Fruit fly (Drosophila melanogaster) whole organism, larva: ENCODE results near the gene CG42813.
A peak's percentile ranks its signal among the peaks of the same experiment; 100 is the strongest.

Experiments used
- noc ChIP-seq: fragments of 200-800 bp; sonication (Bioruptor generic); optimal IDR thresholded peaks from 3 replicates; lab custom pipeline; 2019; ENCODE audit warnings: missing biosample characterization, mild to moderate bottlenecking, missing genetic modification characterization, moderate library complexity

CG42813 gene

dm6 chr3R:27217465-27218059, 10.8 kb downstream of the CG42813 start:
- TF ChIP-seq noc, result no peak

DNA sequence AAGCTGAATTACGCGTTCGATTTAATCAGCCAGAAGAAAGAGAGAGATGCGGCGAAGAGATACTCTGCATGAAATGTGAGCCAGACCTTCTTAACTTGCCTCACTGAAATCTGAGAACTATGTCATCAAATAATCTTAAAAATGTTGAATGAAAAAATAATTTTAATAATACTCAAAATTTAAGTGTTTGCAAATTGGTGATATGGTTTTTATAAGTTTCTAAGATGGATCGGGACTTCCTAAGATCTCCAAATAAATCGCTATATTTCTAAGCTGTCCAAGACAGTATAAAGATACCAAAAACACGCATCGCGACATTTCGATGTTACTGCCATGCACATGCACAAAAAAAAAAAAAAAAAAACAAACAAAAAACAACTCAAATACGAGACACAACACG, 13.4 kb downstream of the CG42813 start:
- TF ChIP-seq noc, result no peak

DNA sequence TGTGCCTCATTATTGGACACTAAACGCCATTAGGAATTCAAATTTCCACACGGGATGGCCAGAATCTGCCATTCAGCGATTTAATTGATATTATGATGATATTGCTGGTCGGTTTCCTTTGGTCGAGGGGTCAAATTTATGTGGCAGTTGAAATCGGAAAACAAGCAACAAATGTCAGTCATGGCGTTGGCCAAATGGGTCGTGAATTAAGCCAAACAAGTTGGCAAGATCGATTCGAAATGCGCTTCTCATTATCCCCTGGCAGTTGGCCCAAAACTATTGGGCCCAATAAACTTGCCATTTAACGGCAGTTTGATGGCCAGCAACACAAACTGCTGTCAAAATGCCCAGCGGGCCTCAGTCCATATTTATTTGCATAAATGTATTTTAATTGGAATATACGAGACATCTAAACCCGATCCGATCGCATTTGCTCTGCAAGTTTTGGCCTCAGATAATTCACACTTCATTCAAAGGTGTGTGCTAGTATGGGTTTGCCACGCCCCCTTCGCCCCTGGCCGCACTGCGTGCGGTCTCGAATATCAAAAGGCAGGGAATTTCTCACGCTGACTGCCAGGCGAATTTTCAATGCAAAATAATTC, 15.3 kb downstream of the CG42813 start:
- peak; percentile 24 for TF ChIP-seq noc

DNA sequence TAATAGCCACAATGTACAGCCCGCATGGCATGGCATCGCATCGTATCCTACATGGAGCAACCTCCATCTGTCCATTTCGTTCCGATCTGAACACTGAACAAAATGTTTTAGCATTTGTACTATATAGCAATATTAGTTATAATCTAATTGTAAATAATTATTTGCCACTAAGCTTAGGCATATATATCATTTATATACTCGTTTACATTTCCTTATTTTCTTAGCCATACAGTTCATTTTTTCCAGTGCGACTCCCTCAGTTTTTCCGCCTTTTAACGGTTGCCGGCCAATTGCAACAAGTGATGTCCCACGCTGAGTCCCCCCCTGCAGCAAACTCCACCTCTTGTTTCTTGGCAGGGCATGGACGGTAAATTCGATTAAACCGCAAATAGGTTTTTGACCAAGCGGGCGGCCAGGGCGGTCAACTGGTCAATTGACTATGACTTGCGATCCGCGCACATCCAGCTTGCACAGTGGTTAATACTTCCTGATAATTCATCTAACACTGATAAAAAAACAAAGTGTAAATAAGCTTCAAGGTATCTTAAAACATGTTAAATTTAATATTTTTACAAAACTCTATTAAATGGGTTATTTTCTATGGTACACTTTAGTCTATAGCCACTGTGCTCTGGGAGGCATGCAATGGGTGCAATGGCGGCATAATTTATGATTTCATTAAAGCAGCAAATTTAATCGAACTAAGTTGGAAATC, 18.6 kb downstream of the CG42813 start:
- TF ChIP-seq noc, result no peak

DNA sequence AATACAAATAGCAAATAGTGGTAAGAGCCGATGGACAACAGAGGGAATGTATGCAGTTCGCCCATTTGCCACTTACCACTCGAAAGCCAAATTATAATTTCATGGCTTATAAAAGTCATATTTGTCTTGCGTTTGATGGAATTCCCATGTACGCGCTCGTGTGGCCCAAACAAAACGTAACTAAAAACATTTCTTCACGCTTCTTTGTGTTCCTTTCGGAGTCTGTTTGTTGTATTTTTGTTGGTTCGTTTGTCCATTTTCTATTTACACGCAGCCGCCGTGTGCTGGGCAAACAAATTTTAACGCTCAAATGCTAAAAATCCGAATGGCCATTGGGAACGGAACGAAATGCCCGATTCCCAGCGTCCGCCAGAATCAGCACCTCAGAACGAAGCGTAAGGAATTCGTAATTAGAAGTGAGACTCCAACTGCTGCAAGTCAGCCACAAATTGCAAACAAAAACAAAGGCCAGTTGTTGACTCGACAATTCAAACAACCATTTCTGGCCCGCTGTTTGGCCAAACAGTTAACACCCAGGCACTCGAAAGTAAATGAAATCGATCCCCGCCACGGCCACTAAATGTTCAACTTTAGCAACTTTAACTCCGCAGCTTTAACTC, 19.5 kb downstream of the CG42813 start:
- TF ChIP-seq noc, result no peak

DNA sequence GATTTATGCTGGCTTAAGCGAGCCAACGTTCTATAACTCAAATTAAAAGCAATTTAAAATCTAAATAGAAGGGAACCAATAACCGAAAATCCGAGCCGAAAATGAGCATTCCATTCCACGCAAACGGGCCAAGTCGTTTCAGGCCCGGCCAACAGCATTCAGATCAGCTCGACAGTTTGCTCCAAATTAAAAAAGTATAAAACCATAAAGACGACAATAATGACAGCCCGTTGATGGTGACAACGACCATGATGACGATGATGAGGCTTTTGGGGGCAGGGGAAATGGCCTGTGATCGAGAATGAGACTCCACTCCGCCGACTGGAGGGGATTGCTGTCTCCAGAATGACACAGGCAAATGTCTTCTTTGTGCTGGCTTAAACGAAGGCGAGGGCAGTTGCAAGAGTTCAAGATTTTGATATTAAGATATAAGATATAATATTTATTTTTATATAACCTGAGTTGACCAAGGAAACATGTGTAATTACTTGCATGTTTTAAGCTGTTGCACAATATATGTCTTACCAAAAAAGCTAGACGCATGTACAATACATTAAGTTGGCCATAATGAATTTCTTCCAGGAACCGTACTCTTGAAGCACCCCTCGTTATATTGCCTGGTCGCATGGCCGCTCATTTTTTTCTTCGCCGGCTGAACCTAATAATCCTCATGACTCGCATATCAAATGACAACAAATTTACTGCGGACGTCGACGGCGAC, 23.5 kb downstream of the CG42813 start:
- peak; percentile 50 for TF ChIP-seq noc

- no peak for TF ChIP-seq noc
Measured at dm6 chr3R:27203856-27204255, 24.5 kb downstream of the CG42813 start.

DNA sequence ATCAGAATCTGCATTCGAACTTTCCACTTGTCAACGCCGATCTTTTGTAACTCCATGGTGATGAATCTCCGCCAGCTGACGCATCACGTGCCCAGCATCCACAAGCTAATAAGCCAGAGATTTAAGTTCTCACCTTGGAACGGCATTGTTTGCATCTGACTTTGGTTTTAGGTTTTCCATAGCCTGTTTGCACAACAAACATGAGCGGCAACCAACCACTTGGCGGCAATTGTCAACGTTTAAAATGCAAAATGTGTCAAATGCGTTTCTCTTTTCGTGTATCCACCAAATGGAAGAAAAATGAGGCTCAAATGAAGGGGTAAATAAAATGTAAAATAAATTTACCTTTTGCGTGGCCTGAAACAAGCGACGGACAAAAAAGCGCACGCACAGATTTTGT, 26.0 kb downstream of the CG42813 start:
- TF ChIP-seq noc, result no peak

dm6 chr3R:27201538-27202281, 26.7 kb downstream of the CG42813 start:
- TF ChIP-seq noc, result no peak

dm6 chr3R:27198883-27199780, 29.2 kb downstream of the CG42813 start:
- no peak for TF ChIP-seq noc

DNA sequence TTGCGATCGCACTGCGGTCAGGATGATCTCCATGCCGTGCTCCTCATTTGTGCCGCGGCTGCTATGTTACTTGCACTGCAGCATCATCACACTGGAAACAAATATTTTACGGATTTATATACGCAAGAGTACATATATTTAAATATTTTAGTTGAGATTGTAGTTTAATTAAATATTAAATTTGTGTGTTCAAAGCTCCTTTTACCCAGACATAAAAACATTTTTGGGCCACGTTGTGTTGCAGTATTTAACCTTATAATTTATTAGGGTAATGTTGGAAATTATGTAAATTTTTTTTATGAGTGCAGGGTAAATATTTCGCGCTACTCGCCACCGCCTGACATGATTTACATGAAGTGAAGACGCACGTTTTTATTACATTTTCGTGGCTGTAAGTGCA, 30.8 kb downstream of the CG42813 start:
- no peak for TF ChIP-seq noc

DNA sequence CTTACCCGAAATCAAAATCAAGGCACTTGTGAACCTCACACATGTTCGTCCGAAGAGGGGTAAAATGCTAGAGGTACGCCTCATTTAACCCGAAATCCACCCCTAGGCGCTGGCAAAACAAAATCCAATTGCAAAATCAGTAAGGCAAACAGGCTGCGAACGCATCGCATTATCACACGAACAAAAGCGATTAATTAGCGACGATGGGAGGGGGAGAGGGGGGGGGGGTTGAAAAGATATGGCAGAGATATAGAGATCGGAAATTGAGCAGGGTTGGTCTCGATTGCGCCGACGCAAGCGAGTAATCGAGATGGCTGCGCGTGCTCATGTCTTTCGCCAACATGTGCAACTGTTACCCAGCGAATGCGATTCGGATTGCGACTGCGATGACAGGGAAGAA, 31.5 kb downstream of the CG42813 start:
- no peak for TF ChIP-seq noc

- TF ChIP-seq noc, result no peak
Measured at dm6 chr3R:27194106-27194505, 34.3 kb downstream of the CG42813 start, which contains the start of gene Ser. Gene Ser, minus strand, starts transcription at chr3R:27194267.

DNA sequence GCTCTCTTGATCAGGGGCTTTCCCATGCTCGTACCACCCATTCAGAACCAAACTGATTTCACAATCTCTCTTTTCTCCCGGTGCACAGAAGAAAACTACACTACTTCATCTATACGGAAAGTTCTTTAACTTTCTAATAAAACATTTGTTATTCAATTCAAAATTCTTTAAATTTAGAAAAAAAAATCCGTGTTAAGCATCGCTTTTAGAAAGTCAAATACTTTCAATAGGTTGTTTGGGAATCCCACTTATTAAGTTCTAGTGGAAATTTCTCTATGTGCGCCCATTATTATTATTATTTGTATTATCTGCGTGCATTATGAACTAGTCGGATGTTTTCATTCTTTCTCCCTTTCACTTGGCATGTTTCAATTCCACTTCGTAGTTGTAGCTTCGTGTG, 35.3 kb downstream of the CG42813 start:
- no peak for TF ChIP-seq noc

DNA sequence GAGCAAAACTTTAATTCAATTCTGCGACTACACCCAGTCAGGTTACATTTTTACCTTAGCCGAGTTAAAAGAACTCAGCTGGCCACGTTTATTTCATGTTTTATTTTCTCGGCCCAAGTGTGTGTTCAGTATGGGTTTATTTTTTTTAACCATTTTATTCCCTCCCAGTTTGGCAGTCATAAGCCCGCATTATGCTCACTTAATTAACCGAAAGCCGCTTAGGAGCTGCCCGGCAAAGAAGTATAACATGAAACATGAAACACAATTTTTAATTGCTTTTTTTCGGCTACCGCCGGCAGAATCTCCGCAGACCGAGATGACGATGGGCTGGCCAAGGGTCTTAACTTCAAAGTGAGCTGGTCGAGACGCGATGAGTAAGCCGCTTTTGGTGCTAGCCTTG, 41.5 kb downstream of the CG42813 start:
- TF ChIP-seq noc, result no peak
